Fruit fly (Drosophila melanogaster) whole organism, embryonic: ENCODE data around the gene Sirup.

Experiments
- BEAF-32 ChIP-seq: fragments of 200-800 bp; sonication (Bioruptor generic); optimal IDR thresholded peaks from 3 replicates; lab custom pipeline; 2017; ENCODE audit warnings: missing biosample characterization, missing genetic modification characterization, mild to moderate bottlenecking, moderate library complexity, missing genetic modification reagents
- Blimp-1 ChIP-seq: fragments of 200-800 bp; sonication (Bioruptor generic); optimal IDR thresholded peaks from 3 replicates; lab custom pipeline; 2018; ENCODE audit warnings: missing biosample characterization, missing genetic modification characterization, mild to moderate bottlenecking, moderate library complexity, missing genetic modification reagents
- CG10959 ChIP-seq: fragments of 200-800 bp; sonication (Bioruptor generic); IDR thresholded peaks from 2 replicates; pipeline ENCODE4 v1.3.6; 2022; ENCODE audit warnings: missing biosample characterization, missing genetic modification characterization
- CG11695 ChIP-seq: fragments of 200-800 bp; sonication (Bioruptor generic); IDR thresholded peaks from 3 replicates; pipeline ENCODE4 v1.3.6; 2022; ENCODE audit warnings: missing biosample characterization, missing genetic modification characterization
- CG12236 ChIP-seq: fragments of 200-800 bp; sonication (Bioruptor generic); optimal IDR thresholded peaks from 2 replicates; lab custom pipeline; 2016; ENCODE audit warnings: missing biosample characterization, missing genetic modification characterization
- CG12769 ChIP-seq: fragments of 200-800 bp; sonication (Bioruptor generic); optimal IDR thresholded peaks from 2 replicates; lab custom pipeline; 2019; ENCODE audit warnings: missing biosample characterization, mild to moderate bottlenecking, missing genetic modification characterization, moderate library complexity
- CG13296 ChIP-seq: fragments of 200-800 bp; sonication (Bioruptor generic); optimal IDR thresholded peaks from 3 replicates; lab custom pipeline; 2018; ENCODE audit warnings: missing biosample characterization, mild to moderate bottlenecking, missing genetic modification characterization
- CG13424 ChIP-seq: fragments of 200-800 bp; sonication (Bioruptor generic); optimal IDR thresholded peaks from 2 replicates; lab custom pipeline; 2019; ENCODE audit warnings: missing biosample characterization, mild to moderate bottlenecking, missing genetic modification characterization, moderate library complexity
- CG13775 ChIP-seq: fragments of 200-800 bp; sonication (Bioruptor generic); optimal IDR thresholded peaks from 3 replicates; lab custom pipeline; 2017; ENCODE audit warnings: missing biosample characterization, mild to moderate bottlenecking, missing genetic modification characterization
- CG14667 ChIP-seq: fragments of 200-800 bp; sonication (Bioruptor generic); IDR thresholded peaks from 2 replicates; pipeline ENCODE4 v1.3.6; 2022; ENCODE audit warnings: missing biosample characterization, missing genetic modification characterization
- CG14965 ChIP-seq: fragments of 200-800 bp; sonication (Bioruptor generic); optimal IDR thresholded peaks from 2 replicates; lab custom pipeline; 2016; ENCODE audit warnings: missing biosample characterization, missing genetic modification characterization, borderline replicate concordance
- CG1647 ChIP-seq: fragments of 200-800 bp; sonication (Bioruptor generic); optimal IDR thresholded peaks from 3 replicates; lab custom pipeline; 2016; ENCODE audit warnings: missing biosample characterization, missing genetic modification characterization
- CG1832 ChIP-seq: fragments of 200-800 bp; sonication (Bioruptor generic); optimal IDR thresholded peaks from 2 replicates; lab custom pipeline; 2017; ENCODE audit warnings: missing biosample characterization, mild to moderate bottlenecking, missing genetic modification characterization, inconsistent platforms
- CG2202 ChIP-seq: fragments of 200-800 bp; sonication (Bioruptor generic); optimal IDR thresholded peaks from 2 replicates; lab custom pipeline; 2018; ENCODE audit warnings: missing biosample characterization, mild to moderate bottlenecking, missing genetic modification characterization
- CG30020 ChIP-seq: fragments of 200-800 bp; optimal IDR thresholded peaks from 2 replicates; lab custom pipeline; 2019; ENCODE audit warnings: missing biosample characterization, mild to moderate bottlenecking, missing genetic modification characterization, moderate library complexity
- CG30403 ChIP-seq: fragments of 200-800 bp; sonication (Bioruptor generic); optimal IDR thresholded peaks from 3 replicates; lab custom pipeline; 2016; ENCODE audit warnings: missing biosample characterization, missing genetic modification characterization
- CG30431 ChIP-seq: fragments of 200-800 bp; sonication (Bioruptor generic); optimal IDR thresholded peaks from 2 replicates; lab custom pipeline; 2017; ENCODE audit warnings: missing biosample characterization, missing genetic modification characterization
- CG33557 ChIP-seq: fragments of 200-800 bp; sonication (Bioruptor generic); optimal IDR thresholded peaks from 2 replicates; lab custom pipeline; 2019; ENCODE audit warnings: missing biosample characterization, mild to moderate bottlenecking, missing genetic modification characterization, moderate library complexity
- CG3847 ChIP-seq: fragments of 200-800 bp; sonication (Bioruptor generic); IDR thresholded peaks from 2 replicates; pipeline ENCODE4 v1.3.6; 2022; ENCODE audit warnings: missing biosample characterization, missing genetic modification characterization
- CG4328 ChIP-seq: fragments of 200-800 bp; sonication (Bioruptor generic); optimal IDR thresholded peaks from 3 replicates; lab custom pipeline; 2017; ENCODE audit warnings: missing biosample characterization, missing genetic modification reagents, missing genetic modification characterization
- CG4707 ChIP-seq: fragments of 200-800 bp; sonication (Bioruptor generic); optimal IDR thresholded peaks from 2 replicates; lab custom pipeline; 2018; ENCODE audit warnings: missing biosample characterization, mild to moderate bottlenecking, missing genetic modification characterization, moderate library complexity
- CG5245 ChIP-seq: fragments of 200-800 bp; sonication (Bioruptor generic); optimal IDR thresholded peaks from 3 replicates; lab custom pipeline; 2016; ENCODE audit warnings: missing biosample characterization, missing genetic modification characterization
- CG6765 ChIP-seq: fragments of 200-800 bp; sonication (Bioruptor generic); optimal IDR thresholded peaks from 3 replicates; lab custom pipeline; 2017; ENCODE audit warnings: missing biosample characterization, mild to moderate bottlenecking, missing genetic modification characterization
- CG7928 ChIP-seq: fragments of 200-800 bp; sonication (Bioruptor generic); optimal IDR thresholded peaks from 2 replicates; lab custom pipeline; 2017; ENCODE audit warnings: missing biosample characterization, mild to moderate bottlenecking, missing genetic modification characterization
- CG8388 ChIP-seq: fragments of 200-800 bp; sonication (Bioruptor generic); optimal IDR thresholded peaks from 2 replicates; lab custom pipeline; 2019; ENCODE audit warnings: missing biosample characterization, mild to moderate bottlenecking, missing genetic modification characterization, moderate library complexity
- CG9437 ChIP-seq: fragments of 200-800 bp; sonication (Bioruptor generic); optimal IDR thresholded peaks from 2 replicates; lab custom pipeline; 2018; ENCODE audit warnings: missing biosample characterization, mild to moderate bottlenecking, missing genetic modification characterization
- Camta ChIP-seq: fragments of 200-800 bp; sonication (Bioruptor generic); optimal IDR thresholded peaks from 2 replicates; lab custom pipeline; 2016; ENCODE audit warnings: missing biosample characterization, missing genetic modification characterization
- Lhr ChIP-seq: fragments of 200-800 bp; sonication (Bioruptor generic); optimal IDR thresholded peaks from 3 replicates; lab custom pipeline; 2017; ENCODE audit warnings: mild to moderate bottlenecking, missing biosample characterization, missing genetic modification reagents, missing genetic modification characterization
- NK7.1 ChIP-seq: fragments of 200-800 bp; sonication (Bioruptor generic); optimal IDR thresholded peaks from 3 replicates; lab custom pipeline; 2016; ENCODE audit warnings: missing biosample characterization, missing genetic modification characterization
- NfI ChIP-seq: fragments of 200-800 bp; sonication (Bioruptor generic); optimal IDR thresholded peaks from 3 replicates; lab custom pipeline; 2018; ENCODE audit warnings: missing biosample characterization, mild to moderate bottlenecking, missing genetic modification characterization, moderate library complexity
- Optix ChIP-seq: fragments of 200-800 bp; sonication (Bioruptor generic); IDR thresholded peaks from 3 replicates; pipeline ENCODE4 v1.3.6; 2022; ENCODE audit warnings: missing biosample characterization, missing genetic modification characterization
- YL-1 ChIP-seq: fragments of 200-800 bp; sonication (Bioruptor generic); optimal IDR thresholded peaks from 3 replicates; lab custom pipeline; 2017; ENCODE audit warnings: missing biosample characterization, mild to moderate bottlenecking, missing genetic modification characterization
- bab2 ChIP-seq: fragments of 200-800 bp; sonication (Bioruptor generic); optimal IDR thresholded peaks from 2 replicates; lab custom pipeline; 2016; ENCODE audit warnings: missing biosample characterization, missing genetic modification characterization
- chinmo ChIP-seq: fragments of 200-800 bp; sonication (Bioruptor generic); IDR thresholded peaks from 4 replicates; pipeline ENCODE4 v1.3.6; 2022; ENCODE audit warnings: missing biosample characterization, missing genetic modification characterization; ENCODE audit not compliant: partially characterized antibody
- ci ChIP-seq: fragments of 200-800 bp; sonication (Bioruptor generic); IDR thresholded peaks from 3 replicates; pipeline ENCODE4 v1.3.6; 2022; ENCODE audit warnings: missing biosample characterization, missing genetic modification characterization
- cwo ChIP-seq: fragments of 200-800 bp; sonication (Bioruptor generic); optimal IDR thresholded peaks from 3 replicates; lab custom pipeline; 2017; ENCODE audit warnings: missing biosample characterization, missing genetic modification characterization, mild to moderate bottlenecking, moderate library complexity, missing genetic modification reagents
- emc ChIP-seq: fragments of 200-800 bp; sonication (Bioruptor generic); optimal IDR thresholded peaks from 2 replicates; lab custom pipeline; 2016; ENCODE audit warnings: missing biosample characterization, missing genetic modification characterization
- exex ChIP-seq: fragments of 200-800 bp; sonication (Bioruptor generic); optimal IDR thresholded peaks from 4 replicates; lab custom pipeline; 2018; ENCODE audit warnings: missing biosample characterization, mild to moderate bottlenecking, missing genetic modification characterization, moderate library complexity
- gcm2 ChIP-seq: fragments of 200-800 bp; sonication (Bioruptor generic); optimal IDR thresholded peaks from 2 replicates; lab custom pipeline; 2016; ENCODE audit warnings: missing biosample characterization, missing genetic modification characterization
- ham ChIP-seq: fragments of 200-800 bp; sonication (Bioruptor generic); IDR thresholded peaks from 2 replicates; pipeline ENCODE4 v1.3.6; 2022; ENCODE audit warnings: missing biosample characterization, missing genetic modification characterization
- hb ChIP-seq: fragments of 200-800 bp; sonication (Bioruptor generic); IDR thresholded peaks from 3 replicates; pipeline ENCODE4 v1.3.6; 2022; ENCODE audit warnings: missing biosample characterization, missing genetic modification characterization; ENCODE audit not compliant: partially characterized antibody
- jing ChIP-seq: fragments of 200-800 bp; sonication (Bioruptor generic); optimal IDR thresholded peaks from 2 replicates; lab custom pipeline; 2018; ENCODE audit warnings: missing biosample characterization, mild to moderate bottlenecking, missing genetic modification characterization
- lab ChIP-seq: fragments of 200-800 bp; sonication (Bioruptor generic); optimal IDR thresholded peaks from 3 replicates; lab custom pipeline; 2017; ENCODE audit warnings: missing biosample characterization, missing genetic modification characterization, mild to moderate bottlenecking, moderate library complexity, missing genetic modification reagents
- lilli ChIP-seq: fragments of 200-800 bp; sonication (Bioruptor generic); optimal IDR thresholded peaks from 3 replicates; lab custom pipeline; 2016; ENCODE audit warnings: missing biosample characterization, missing genetic modification characterization
- luna ChIP-seq: fragments of 200-800 bp; sonication (Bioruptor generic); optimal IDR thresholded peaks from 2 replicates; lab custom pipeline; 2016; ENCODE audit warnings: missing biosample characterization, missing genetic modification characterization
- sens-2 ChIP-seq: fragments of 200-800 bp; sonication (Bioruptor generic); IDR thresholded peaks from 2 replicates; pipeline ENCODE4 v1.3.6; 2022; ENCODE audit warnings: missing biosample characterization, missing genetic modification characterization
- toy ChIP-seq: fragments of 200-800 bp; sonication (Bioruptor generic); IDR thresholded peaks from 2 replicates; pipeline ENCODE4 v1.3.6; 2022; ENCODE audit warnings: missing biosample characterization, missing genetic modification characterization
- unpg ChIP-seq: fragments of 200-800 bp; sonication (Bioruptor generic); optimal IDR thresholded peaks from 3 replicates; lab custom pipeline; 2018; ENCODE audit warnings: missing biosample characterization, mild to moderate bottlenecking, missing genetic modification characterization, moderate library complexity

The Sirup gene

dm6 chr2L:7993984-7994854 lies 4.5 kb upstream of the Sirup start, which contains the start of gene pes (continued):
- TF ChIP-seq CG3847 (GFP tag; lab: Robert Waterston, UW) (peak; percentile 90), CG30403 (GFP tag; lab: Kevin White, UChicago) (peak; percentile 36), CG4328 (GFP tag; lab: Kevin White, UChicago) (peak; percentile 94), hb (GFP tag; lab: Robert Waterston, UW) (no peak), CG4707 (GFP tag; lab: Kevin White, UChicago) (peak; percentile 66), YL-1 (GFP tag; lab: Kevin White, UChicago) (no peak), ham (GFP tag; lab: Robert Waterston, UW) (no peak), toy (GFP tag; lab: Robert Waterston, UW) (peak; percentile 84), bab2 (GFP tag; lab: Kevin White, UChicago) (peak; percentile 81), ci (peak; percentile 81), CG13775 (GFP tag; lab: Kevin White, UChicago) (peak; percentile 90), cwo (peak; percentile 92), CG5245 (GFP tag; lab: Kevin White, UChicago) (peak; percentile 90), lilli (GFP tag; lab: Kevin White, UChicago) (peak; percentile 95), CG14965 (GFP tag; lab: Kevin White, UChicago) (no peak), CG13424 (tag; lab: Kevin White, UChicago) (peak; percentile 20), Lhr (GFP tag; lab: Kevin White, UChicago) (peak; percentile 68), CG12769 (tag; lab: Kevin White, UChicago) (peak; percentile 50), CG11695 (peak; percentile 91), Blimp-1 (GFP tag; lab: Kevin White, UChicago) (peak; percentile 87), NfI (GFP tag; lab: Kevin White, UChicago) (peak; percentile 91), CG13296 (GFP tag; lab: Kevin White, UChicago) (peak; percentile 96), NK7.1 (GFP tag; lab: Kevin White, UChicago) (peak; percentile 86), chinmo (GFP tag; lab: Robert Waterston, UW) (peak; percentile 92), gcm2 (GFP tag; lab: Kevin White, UChicago) (no peak), CG7928 (peak; percentile 49), CG9437 (peak; percentile 52), CG30431 (GFP tag; lab: Kevin White, UChicago) (peak; percentile 83), jing (GFP tag; lab: Kevin White, UChicago) (peak; percentile 84), CG6765 (GFP tag; lab: Kevin White, UChicago) (peak; percentile 92), exex (tag; lab: Kevin White, UChicago) (peak; percentile 90), emc (GFP tag; lab: Kevin White, UChicago) (peak; percentile 70), CG12236 (GFP tag; lab: Kevin White, UChicago) (no peak), lab (GFP tag; lab: Kevin White, UChicago) (peak; percentile 96), unpg (GFP tag; lab: Kevin White, UChicago) (peak; percentile 84), CG8388 (GFP tag; lab: Kevin White, UChicago) (no peak), CG14667 (GFP tag; lab: Robert Waterston, UW) (peak; percentile 90), CG1832 (GFP tag; lab: Kevin White, UChicago) (peak; percentile 75), CG2202 (tag; lab: Kevin White, UChicago) (peak; percentile 25), CG30020 (tag; lab: Kevin White, UChicago) (peak; percentile 51), CG1647 (GFP tag; lab: Kevin White, UChicago) (peak; percentile 87), luna (no peak), Optix (GFP tag; lab: Robert Waterston, UW) (peak; percentile 91), CG33557 (GFP tag; lab: Kevin White, UChicago) (peak; percentile 31), CG10959 (GFP tag; lab: Robert Waterston, UW) (peak; percentile 89), sens-2 (GFP tag; lab: Robert Waterston, UW) (peak; percentile 63), Camta (peak; percentile 92), BEAF-32 (GFP tag; lab: Kevin White, UChicago) (peak; percentile 7)
